Fruit fly (Drosophila melanogaster): ENCODE results near the gene glec.

glec gene

DNA sequence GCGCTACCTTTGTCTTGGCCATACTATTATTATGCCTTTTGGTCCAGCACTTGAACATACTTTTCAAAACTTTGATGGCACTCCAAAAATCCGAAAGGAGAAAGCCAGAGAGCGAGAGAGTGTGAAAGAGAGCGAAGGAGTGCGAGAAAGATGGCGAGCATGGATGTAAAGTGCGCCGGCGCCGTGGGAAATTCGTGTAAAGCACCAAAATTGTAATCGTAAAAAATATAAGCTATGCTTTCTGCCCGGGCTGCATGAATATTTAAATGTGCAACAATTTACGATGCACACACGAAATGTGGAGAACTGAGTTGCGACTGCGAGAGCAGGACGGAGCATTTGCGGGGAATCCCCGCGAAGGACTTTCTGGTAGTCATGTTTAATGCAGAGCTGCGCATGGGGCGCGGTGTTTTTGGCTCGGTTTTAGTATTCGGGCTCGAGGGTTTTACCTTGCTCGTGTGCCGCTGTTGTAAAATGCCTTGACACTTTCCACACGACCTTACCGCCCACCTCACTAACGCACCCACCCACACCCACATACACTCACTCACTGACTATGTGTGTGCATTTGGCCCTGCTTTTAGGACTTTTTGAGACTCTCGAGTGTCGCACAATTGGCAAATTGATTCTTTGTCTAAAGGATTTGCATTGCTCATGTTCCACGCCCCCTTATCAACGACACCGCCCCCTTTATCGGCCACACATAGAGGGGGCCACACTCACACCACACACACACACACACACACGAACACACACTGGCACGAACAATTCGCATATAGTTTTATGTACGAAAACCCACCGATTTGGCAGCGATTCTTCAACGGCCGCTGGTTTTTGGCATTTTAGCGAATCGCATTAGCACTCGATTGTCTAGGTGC lies 34.1 kb downstream of the glec start:
- TF ChIP-seq aop (GFP tag; IDR thresholded peaks at IDR 0.05) (no peak), sens-2 (GFP tag; IDR thresholded peaks at IDR 0.05) (0 out of 2 replicates have a peak, but pooled peaks have one; percentile 28), unpg (GFP tag; optimal IDR thresholded peaks at IDR 0.05) (no peak), CG18764 (GFP tag; optimal IDR thresholded peaks at IDR 0.05) (no peak), Hmr (GFP tag; optimal IDR thresholded peaks at IDR 0.05) (no peak), bsh (GFP tag; optimal IDR thresholded peaks at IDR 0.05) (no peak), ewg (GFP tag; optimal IDR thresholded peaks at IDR 0.05) (peak; percentile 92), TFAM (GFP tag; optimal IDR thresholded peaks at IDR 0.05) (no peak), Nf-YB (GFP tag; optimal IDR thresholded peaks at IDR 0.05) (no peak), ash1 (GFP tag; optimal IDR thresholded peaks at IDR 0.05) (no peak), CG33557 (GFP tag; optimal IDR thresholded peaks at IDR 0.05) (no peak), CG13624 (GFP tag; optimal IDR thresholded peaks at IDR 0.05) (no peak), Nf-YC (tag; optimal IDR thresholded peaks at IDR 0.05) (no peak), CG1602 (GFP tag; optimal IDR thresholded peaks at IDR 0.05) (no peak), H15 (GFP tag; IDR thresholded peaks at IDR 0.05) (no peak), kay (GFP tag; optimal IDR thresholded peaks at IDR 0.05) (no peak), Atf-2 (GFP tag; optimal IDR thresholded peaks at IDR 0.05) (no peak), gfzf (GFP tag; optimal IDR thresholded peaks at IDR 0.05) (no peak), fd102C (GFP tag; optimal IDR thresholded peaks at IDR 0.05) (no peak), CG3065 (GFP tag; optimal IDR thresholded peaks at IDR 0.05) (peak; percentile 95), Deaf1 (tag; optimal IDR thresholded peaks at IDR 0.05) (peak; percentile 70), btn (GFP tag; optimal IDR thresholded peaks at IDR 0.05) (no peak), CG2678 (tag; optimal IDR thresholded peaks at IDR 0.05) (no peak), nom (GFP tag; optimal IDR thresholded peaks at IDR 0.05) (peak; percentile 39), CG32767 (GFP tag; IDR thresholded peaks at IDR 0.05) (peak; percentile 46; the same call in 1 of the 2 replicates), Oaz (GFP tag; IDR thresholded peaks at IDR 0.05) (no peak), CG30020 (tag; optimal IDR thresholded peaks at IDR 0.05) (no peak), prd (optimal IDR thresholded peaks at IDR 0.05) (no peak), prd (GFP tag; IDR thresholded peaks at IDR 0.05) (no peak), Sox100B (GFP tag; optimal IDR thresholded peaks at IDR 0.05) (no peak), CG4282 (GFP tag; optimal IDR thresholded peaks at IDR 0.05) (no peak), GATAe (GFP tag; conservative IDR thresholded peaks at IDR 0.05) (no peak), CG10654 (GFP tag; optimal IDR thresholded peaks at IDR 0.05) (no peak), HmgD (GFP tag; optimal IDR thresholded peaks at IDR 0.05) (no peak), CG9727 (GFP tag; optimal IDR thresholded peaks at IDR 0.05) (no peak), pb (GFP tag; optimal IDR thresholded peaks at IDR 0.05) (no peak), ara (GFP tag; IDR thresholded peaks at IDR 0.05) (no peak), pnt (GFP tag; optimal IDR thresholded peaks at IDR 0.05) (no peak), HLHmδ (GFP tag; optimal IDR thresholded peaks at IDR 0.05) (no peak), Mad (GFP tag; optimal IDR thresholded peaks at IDR 0.05) (no peak), hth (optimal IDR thresholded peaks at IDR 0.05) (no peak), Bdp1 (GFP tag; optimal IDR thresholded peaks at IDR 0.05) (no peak), CG13775 (GFP tag; optimal IDR thresholded peaks at IDR 0.05) (no peak), CG12391 (tag; optimal IDR thresholded peaks at IDR 0.05) (no peak), croc (GFP tag; conservative IDR thresholded peaks at IDR 0.05) (no peak), CG12942 (GFP tag; optimal IDR thresholded peaks at IDR 0.05) (no peak), CG8290 (GFP tag; optimal IDR thresholded peaks at IDR 0.05) (no peak), CG8290 (tag; optimal IDR thresholded peaks at IDR 0.05) (peak in 1 of 2 experiments; percentile 26), CG14860 (GFP tag; IDR thresholded peaks at IDR 0.05; ENCODE audit: partially characterized antibody) (0 out of 3 replicates have a peak, but pooled peaks have one; percentile 7), cad (GFP tag; optimal IDR thresholded peaks at IDR 0.05) (no peak)
